Worm (Caenorhabditis elegans): ENCODE measurements around the gene Y40H7A.11.

The Y40H7A.11 gene

DNA sequence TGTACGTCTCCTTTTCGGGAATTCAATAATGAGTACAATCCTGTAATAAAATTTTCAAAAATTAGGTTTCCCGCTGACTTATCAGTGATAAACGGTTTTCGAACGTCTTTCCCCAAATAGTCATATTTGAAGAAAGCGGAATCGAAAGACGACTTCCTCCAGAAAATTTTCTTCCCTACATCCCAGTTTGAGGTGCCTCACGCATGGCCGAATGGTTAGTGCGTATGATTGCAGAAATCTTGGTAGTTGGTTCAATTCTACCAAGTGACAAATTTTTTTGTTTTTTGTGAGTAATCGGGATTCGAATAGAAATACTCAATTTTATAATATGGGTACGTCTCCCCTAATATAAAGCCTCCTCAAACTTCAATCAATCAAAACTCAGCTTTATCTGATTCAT lies 50.0 kb downstream of the Y40H7A.11 start:
- TF ChIP-seq madf-9 (GFP tag; conservative IDR thresholded peaks at IDR 0.05): 0 out of 2 replicates have a peak, but pooled peaks have one; percentile 12
- peak; percentile 97 for TF ChIP-seq snpc-1.2 (GFP tag; IDR thresholded peaks at IDR 0.05)
- TF ChIP-seq D1046.2 (GFP tag; IDR thresholded peaks at IDR 0.05): peak; percentile 57; the same call in 1 of the 2 replicates
